Fruit fly (Drosophila melanogaster) whole organism, embryonic: ENCODE results near the gene trx.

Source experiments
- ATbp ChIP-seq: fragments of 200-800 bp; sonication (Bioruptor generic); optimal IDR thresholded peaks from 2 replicates; lab custom pipeline; 2017; ENCODE audit warnings: missing biosample characterization, mild to moderate bottlenecking, missing genetic modification characterization, missing genetic modification reagents
- Atf6 ChIP-seq: fragments of 200-800 bp; sonication (Bioruptor generic); IDR thresholded peaks from 2 replicates; pipeline ENCODE4 v1.3.6; 2022; ENCODE audit warnings: missing biosample characterization, missing genetic modification characterization
- BtbVII ChIP-seq: fragments of 200-800 bp; sonication (Bioruptor generic); optimal IDR thresholded peaks from 3 replicates; lab custom pipeline; 2017; ENCODE audit warnings: missing biosample characterization, mild to moderate bottlenecking, missing genetic modification characterization
- CG10209 ChIP-seq: fragments of 200-800 bp; sonication (Bioruptor generic); optimal IDR thresholded peaks from 3 replicates; lab custom pipeline; 2017; ENCODE audit warnings: missing biosample characterization, mild to moderate bottlenecking, missing genetic modification characterization, missing genetic modification reagents
- CG10462 ChIP-seq: fragments of 200-800 bp; sonication (Bioruptor generic); optimal IDR thresholded peaks from 2 replicates; lab custom pipeline; 2016; ENCODE audit warnings: missing biosample characterization, missing genetic modification characterization
- CG10959 ChIP-seq: fragments of 200-800 bp; sonication (Bioruptor generic); IDR thresholded peaks from 2 replicates; pipeline ENCODE4 v1.3.6; 2022; ENCODE audit warnings: missing biosample characterization, missing genetic modification characterization
- CG12659 ChIP-seq: fragments of 200-800 bp; sonication (Bioruptor generic); optimal IDR thresholded peaks from 3 replicates; lab custom pipeline; 2017; ENCODE audit warnings: mild to moderate bottlenecking, missing biosample characterization, missing genetic modification reagents, missing genetic modification characterization
- CG13123 ChIP-seq: fragments of 200-800 bp; sonication (Bioruptor generic); optimal IDR thresholded peaks from 2 replicates; lab custom pipeline; 2016; ENCODE audit warnings: missing biosample characterization, missing genetic modification characterization
- CG1529 ChIP-seq: fragments of 200-800 bp; sonication (Bioruptor generic); optimal IDR thresholded peaks from 3 replicates; lab custom pipeline; 2018; ENCODE audit warnings: missing biosample characterization, missing genetic modification characterization
- CG17328 ChIP-seq: fragments of 200-800 bp; sonication (Bioruptor generic); IDR thresholded peaks from 2 replicates; pipeline ENCODE4 v1.3.6; 2022; ENCODE audit warnings: missing biosample characterization, missing genetic modification characterization
- CG17568 ChIP-seq: fragments of 200-800 bp; sonication (Bioruptor generic); optimal IDR thresholded peaks from 2 replicates; lab custom pipeline; 2018; ENCODE audit warnings: missing biosample characterization, mild to moderate bottlenecking, missing genetic modification characterization, moderate library complexity
- CG1832 ChIP-seq: fragments of 200-800 bp; sonication (Bioruptor generic); optimal IDR thresholded peaks from 2 replicates; lab custom pipeline; 2017; ENCODE audit warnings: missing biosample characterization, mild to moderate bottlenecking, missing genetic modification characterization, inconsistent platforms
- CG18599 ChIP-seq: fragments of 200-800 bp; sonication (Bioruptor generic); optimal IDR thresholded peaks from 3 replicates; lab custom pipeline; 2017; ENCODE audit warnings: missing biosample characterization, missing genetic modification characterization, mild to moderate bottlenecking, moderate library complexity, missing genetic modification reagents
- CG18619 ChIP-seq: fragments of 200-800 bp; sonication (Bioruptor generic); optimal IDR thresholded peaks from 3 replicates; lab custom pipeline; 2017; ENCODE audit warnings: missing biosample characterization, mild to moderate bottlenecking, missing genetic modification characterization
- CG30020 ChIP-seq: fragments of 200-800 bp; optimal IDR thresholded peaks from 2 replicates; lab custom pipeline; 2019; ENCODE audit warnings: missing biosample characterization, mild to moderate bottlenecking, missing genetic modification characterization, moderate library complexity
- CG3065 ChIP-seq: fragments of 200-800 bp; sonication (Bioruptor generic); optimal IDR thresholded peaks from 2 replicates; lab custom pipeline; 2016; ENCODE audit warnings: missing biosample characterization, missing genetic modification characterization
- CG33557 ChIP-seq: fragments of 200-800 bp; sonication (Bioruptor generic); optimal IDR thresholded peaks from 2 replicates; lab custom pipeline; 2019; ENCODE audit warnings: missing biosample characterization, mild to moderate bottlenecking, missing genetic modification characterization, moderate library complexity
- CG4617 ChIP-seq: fragments of 200-800 bp; sonication (Bioruptor generic); optimal IDR thresholded peaks from 3 replicates; lab custom pipeline; 2016; ENCODE audit warnings: missing biosample characterization, missing genetic modification characterization, borderline replicate concordance
- CG4820 ChIP-seq: fragments of 200-800 bp; sonication (Bioruptor generic); optimal IDR thresholded peaks from 3 replicates; lab custom pipeline; 2016; ENCODE audit warnings: missing biosample characterization, missing genetic modification characterization
- CG8290 ChIP-seq, 3 experiments: fragments of 200-800 bp; sonication (Bioruptor generic); optimal IDR thresholded peaks; 2 replicates each; lab custom pipeline; 2016 to 2019; ENCODE audit warnings: missing biosample characterization in 3 of 3, missing genetic modification characterization in 3 of 3, mild to moderate bottlenecking in 2 of 3, moderate library complexity in 1 of 3
- CG8924 ChIP-seq: fragments of 200-800 bp; optimal IDR thresholded peaks from 3 replicates; lab custom pipeline; 2019; ENCODE audit warnings: missing biosample characterization, mild to moderate bottlenecking, missing genetic modification characterization, moderate library complexity
- CG9817 ChIP-seq: fragments of 200-800 bp; sonication (Bioruptor generic); optimal IDR thresholded peaks from 2 replicates; lab custom pipeline; 2018; ENCODE audit warnings: missing biosample characterization, mild to moderate bottlenecking, missing genetic modification characterization, moderate library complexity
- Camta ChIP-seq: fragments of 200-800 bp; sonication (Bioruptor generic); optimal IDR thresholded peaks from 2 replicates; lab custom pipeline; 2016; ENCODE audit warnings: missing biosample characterization, missing genetic modification characterization
- Chrac-16 ChIP-seq: fragments of 200-800 bp; sonication (Bioruptor generic); optimal IDR thresholded peaks from 3 replicates; lab custom pipeline; 2016; ENCODE audit warnings: missing biosample characterization, missing genetic modification characterization
- CrebB ChIP-seq: fragments of 200-800 bp; sonication (Bioruptor generic); optimal IDR thresholded peaks from 3 replicates; lab custom pipeline; 2018; ENCODE audit warnings: missing biosample characterization, mild to moderate bottlenecking, missing genetic modification characterization
- Dfd ChIP-seq, 2 experiments: fragments of >200 bp; optimal IDR thresholded peaks; 2 replicates each; lab custom pipeline; 2017; ENCODE audit warnings: missing biosample characterization in 2 of 2, missing genetic modification characterization in 2 of 2
- HLH54F ChIP-seq: fragments of 200-800 bp; sonication (Bioruptor generic); optimal IDR thresholded peaks from 3 replicates; lab custom pipeline; 2016; ENCODE audit warnings: missing biosample characterization, missing genetic modification characterization
- Hey ChIP-seq: fragments of 200-800 bp; sonication (Bioruptor generic); optimal IDR thresholded peaks from 3 replicates; lab custom pipeline; 2018; ENCODE audit warnings: missing biosample characterization, mild to moderate bottlenecking, missing genetic modification characterization
- Hr51 ChIP-seq, 2 experiments: fragments of 200-800 bp; sonication (Bioruptor generic); optimal IDR thresholded peaks; 2 replicates in 1 of 2; 3 replicates in 1 of 2; lab custom pipeline; 2016 to 2018; ENCODE audit warnings: missing biosample characterization in 2 of 2, missing genetic modification characterization in 2 of 2, mild to moderate bottlenecking in 1 of 2, moderate library complexity in 1 of 2
- Oaz ChIP-seq: fragments of 200-800 bp; sonication (Bioruptor generic); IDR thresholded peaks from 2 replicates; pipeline ENCODE4 v1.3.6; 2022; ENCODE audit warnings: missing biosample characterization, missing genetic modification characterization
- Optix ChIP-seq: fragments of 200-800 bp; sonication (Bioruptor generic); IDR thresholded peaks from 3 replicates; pipeline ENCODE4 v1.3.6; 2022; ENCODE audit warnings: missing biosample characterization, missing genetic modification characterization
- PHDP ChIP-seq: fragments of 200-800 bp; sonication (Bioruptor generic); optimal IDR thresholded peaks from 3 replicates; lab custom pipeline; 2018; ENCODE audit warnings: missing biosample characterization, mild to moderate bottlenecking, missing genetic modification characterization, moderate library complexity
- bbx ChIP-seq: fragments of 200-800 bp; sonication (Bioruptor generic); IDR thresholded peaks from 2 replicates; pipeline ENCODE4 v1.3.6; 2022; ENCODE audit warnings: missing biosample characterization, missing genetic modification characterization; ENCODE audit not compliant: partially characterized antibody
- chm ChIP-seq: fragments of 200-800 bp; sonication (Bioruptor generic); IDR thresholded peaks from 2 replicates; pipeline ENCODE4 v1.3.6; 2022; ENCODE audit warnings: missing biosample characterization, missing genetic modification characterization
- chn ChIP-seq: fragments of 200-800 bp; sonication (Bioruptor generic); optimal IDR thresholded peaks from 2 replicates; lab custom pipeline; 2016; ENCODE audit warnings: missing biosample characterization, missing genetic modification characterization
- ci ChIP-seq: fragments of 200-800 bp; sonication (Bioruptor generic); IDR thresholded peaks from 3 replicates; pipeline ENCODE4 v1.3.6; 2022; ENCODE audit warnings: missing biosample characterization, missing genetic modification characterization
- emc ChIP-seq: fragments of 200-800 bp; sonication (Bioruptor generic); optimal IDR thresholded peaks from 2 replicates; lab custom pipeline; 2016; ENCODE audit warnings: missing biosample characterization, missing genetic modification characterization
- gfzf ChIP-seq: fragments of 200-800 bp; sonication (Bioruptor generic); optimal IDR thresholded peaks from 2 replicates; lab custom pipeline; 2016; ENCODE audit warnings: missing biosample characterization, mild to moderate bottlenecking, missing genetic modification characterization, moderate library complexity
- hkb ChIP-seq, 2 experiments: fragments of 200-800 bp in 1 of 2; fragments of >200 bp in 1 of 2; sonication (Bioruptor generic) in 1 of 2; IDR thresholded peaks in 1 of 2; optimal IDR thresholded peaks in 1 of 2; 2 replicates each; pipeline versions ENCODE4 v1.3.6 to Lab custom; 2017 to 2022; ENCODE audit warnings: missing biosample characterization in 1 of 2, missing genetic modification characterization in 1 of 2
- inv ChIP-seq: fragments of 200-800 bp; sonication (Bioruptor generic); IDR thresholded peaks from 2 replicates; pipeline ENCODE4 v1.3.6; 2022; ENCODE audit warnings: missing biosample characterization, missing genetic modification characterization; ENCODE audit not compliant: partially characterized antibody
- lov ChIP-seq, 2 experiments: fragments of 200-800 bp in 1 of 2; fragments of >200 bp in 1 of 2; sonication (Bioruptor generic) in 1 of 2; IDR thresholded peaks in 1 of 2; optimal IDR thresholded peaks in 1 of 2; 2 replicates in 1 of 2; 3 replicates in 1 of 2; pipeline versions ENCODE4 v1.3.6 to Lab custom; 2017 to 2022; ENCODE audit warnings: missing biosample characterization in 1 of 2, missing genetic modification characterization in 1 of 2
- scrt ChIP-seq: fragments of 200-800 bp; sonication (Bioruptor generic); optimal IDR thresholded peaks from 2 replicates; lab custom pipeline; 2018; ENCODE audit warnings: missing biosample characterization, mild to moderate bottlenecking, missing genetic modification characterization, moderate library complexity
- sd ChIP-seq: fragments of 200-800 bp; sonication (Bioruptor generic); optimal IDR thresholded peaks from 3 replicates; lab custom pipeline; 2018; ENCODE audit warnings: missing biosample characterization, mild to moderate bottlenecking, missing genetic modification characterization, moderate library complexity
- slbo ChIP-seq: fragments of 200-800 bp; sonication (Bioruptor generic); IDR thresholded peaks from 2 replicates; pipeline ENCODE4 v1.3.6; 2022; ENCODE audit warnings: missing biosample characterization, missing genetic modification characterization
- tio ChIP-seq: fragments of 200-800 bp; sonication (Bioruptor generic); optimal IDR thresholded peaks from 2 replicates; lab custom pipeline; 2017; ENCODE audit warnings: missing biosample characterization, missing genetic modification characterization, inconsistent platforms
- tx ChIP-seq: fragments of 200-800 bp; sonication (Bioruptor generic); optimal IDR thresholded peaks from 2 replicates; lab custom pipeline; 2016; ENCODE audit warnings: missing biosample characterization, missing genetic modification characterization

The trx gene

dm6 chr3R:14283042-14283626 lies 3.6 kb downstream of the trx start (continued):
- TF ChIP-seq Chrac-16 (GFP tag; lab: Kevin White, UChicago) (peak; percentile 13), chm (GFP tag; lab: Robert Waterston, UW) (no peak), Atf6 (no peak), tio (GFP tag; lab: Kevin White, UChicago) (peak; percentile 67), CG33557 (GFP tag; lab: Kevin White, UChicago) (no peak), CG10209 (GFP tag; lab: Kevin White, UChicago) (peak; percentile 68), CG9817 (peak; percentile 45), CG8924 (tag; lab: Kevin White, UChicago) (peak; percentile 18), HLH54F (peak; percentile 29), hkb (optimal IDR thresholded peaks at IDR 0.05; lab: Kevin White, UChicago) (no peak), hkb (GFP tag; IDR thresholded peaks at IDR 0.05; lab: Robert Waterston, UW) (no peak), CG3065 (GFP tag; lab: Kevin White, UChicago) (no peak), CG13123 (GFP tag; lab: Kevin White, UChicago) (no peak)

dm6 chr3R:14282215-14283041 lies 4.3 kb downstream of the trx start:
- no peak for TF ChIP-seq PHDP
- no peak for TF ChIP-seq inv (GFP tag; lab: Robert Waterston, UW)
- TF ChIP-seq chn (GFP tag; lab: Kevin White, UChicago) = no peak
- TF ChIP-seq CG18619 (GFP tag; lab: Kevin White, UChicago) = no peak
- no peak for TF ChIP-seq Hr51 (GFP tag; optimal IDR thresholded peaks at IDR 0.05; lab: Kevin White, UChicago)
- no peak for TF ChIP-seq CG18599 (GFP tag; lab: Kevin White, UChicago)
- no peak for TF ChIP-seq CG10959 (GFP tag; lab: Robert Waterston, UW)
- TF ChIP-seq CG1529 (GFP tag; lab: Kevin White, UChicago) = no peak
- no peak for TF ChIP-seq CG8290 (GFP tag; optimal IDR thresholded peaks at IDR 0.05; lab: Kevin White, UChicago)
- peak in 1 of 2 experiments; percentile 9 for TF ChIP-seq CG8290 (tag; optimal IDR thresholded peaks at IDR 0.05; lab: Kevin White, UChicago)
- no peak for TF ChIP-seq Optix (GFP tag; lab: Robert Waterston, UW)
- no peak for TF ChIP-seq Dfd (GFP tag; optimal IDR thresholded peaks at IDR 0.05; lab: Kevin White, UChicago)
- TF ChIP-seq scrt (GFP tag; lab: Kevin White, UChicago) = no peak
- peak; percentile 77 for TF ChIP-seq CG1832 (GFP tag; lab: Kevin White, UChicago)
- peak; percentile 44; the same call in 1 of the 3 replicates for TF ChIP-seq ci (GFP tag; lab: Robert Waterston, UW)
- no peak for TF ChIP-seq CG4617 (GFP tag; lab: Kevin White, UChicago)
- no peak for TF ChIP-seq bbx (GFP tag; lab: Robert Waterston, UW)
- TF ChIP-seq CG30020 = no peak
- no peak for TF ChIP-seq gfzf (GFP tag; lab: Kevin White, UChicago)
- TF ChIP-seq lov (optimal IDR thresholded peaks at IDR 0.05; lab: Kevin White, UChicago) = no peak
- no peak for TF ChIP-seq lov (GFP tag; IDR thresholded peaks at IDR 0.05; lab: Robert Waterston, UW)
- TF ChIP-seq CG10462 = no peak
- TF ChIP-seq sd (tag; lab: Kevin White, UChicago) = peak; percentile 85
- no peak for TF ChIP-seq Camta (GFP tag; lab: Kevin White, UChicago)
- TF ChIP-seq CG17328 (GFP tag; lab: Robert Waterston, UW) = no peak
- no peak for TF ChIP-seq CG4820 (GFP tag; lab: Kevin White, UChicago)
- no peak for TF ChIP-seq CG17568 (GFP tag; lab: Kevin White, UChicago)
- TF ChIP-seq Hey = no peak
- no peak for TF ChIP-seq emc (GFP tag; lab: Kevin White, UChicago)
- 0 out of 2 replicates have a peak, but pooled peaks have one; percentile 10 for TF ChIP-seq slbo (GFP tag; lab: Robert Waterston, UW)
- no peak for TF ChIP-seq Oaz (GFP tag; lab: Robert Waterston, UW)
- no peak for TF ChIP-seq tx (GFP tag; lab: Kevin White, UChicago)
- no peak for TF ChIP-seq CG12659 (GFP tag; lab: Kevin White, UChicago)
- TF ChIP-seq BtbVII (GFP tag; lab: Kevin White, UChicago) = no peak
- TF ChIP-seq CrebB = no peak
- no peak for TF ChIP-seq ATbp (GFP tag; lab: Kevin White, UChicago)
